Worm (Caenorhabditis elegans) whole organism, midembryonic: ENCODE results near the gene ddn-1.

Source experiments
- T22C8.4 ChIP-seq: fragments of 200-800 bp; sonication (Bioruptor generic); IDR thresholded peaks from 2 replicates; pipeline ENCODE4 v1.3.6; 2022; ENCODE audit warnings: missing genetic modification characterization, missing compliant biosample characterization
- cog-1 ChIP-seq: sonication (generic microtip); optimal IDR thresholded peaks from 2 replicates; lab custom pipeline; 2016; ENCODE audit warnings: missing genetic modification characterization, missing compliant biosample characterization
- flt-1 ChIP-seq: fragments of 200-800 bp; sonication (Bioruptor generic); IDR thresholded peaks from 2 replicates; pipeline ENCODE4 v1.3.6; 2022; ENCODE audit warnings: missing genetic modification characterization, missing compliant biosample characterization
- med-1 ChIP-seq: sonication (generic microtip); optimal IDR thresholded peaks from 2 replicates; lab custom pipeline; 2017; ENCODE audit warnings: missing genetic modification characterization, mild to moderate bottlenecking, missing compliant biosample characterization, antibody characterized with exemption, missing genetic modification reagents; ENCODE audit not compliant: insufficient read depth
- ref-1 ChIP-seq: fragments of 200-800 bp; sonication (Bioruptor generic); conservative IDR thresholded peaks from 2 replicates; pipeline ENCODE4 v1.3.6; 2022; ENCODE audit warnings: missing genetic modification reagents, missing genetic modification characterization, missing compliant biosample characterization
- ztf-29 ChIP-seq: fragments of 200-800 bp; sonication (Bioruptor generic); IDR thresholded peaks from 2 replicates; pipeline ENCODE4 v1.3.6; 2022; ENCODE audit warnings: missing genetic modification reagents, missing genetic modification characterization, missing compliant biosample characterization

DNA sequence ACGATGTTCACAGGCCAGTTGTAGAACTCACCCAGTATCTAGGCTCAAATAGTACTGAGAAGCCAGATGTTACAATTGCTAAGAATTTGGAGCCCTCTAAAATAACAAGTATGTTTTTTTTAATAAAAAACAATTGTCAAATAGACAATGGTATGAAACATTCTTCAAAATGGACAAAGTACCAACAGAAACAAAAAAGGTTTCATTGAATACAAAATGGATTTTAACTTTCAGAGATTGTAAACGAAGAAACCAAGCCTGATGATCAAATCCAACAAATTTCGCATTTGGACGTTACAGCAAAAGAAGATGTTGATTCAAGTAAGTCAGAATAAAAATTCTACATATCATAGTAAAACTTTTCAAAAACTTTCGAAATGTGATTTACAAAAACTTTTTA lies 33.2 kb downstream of the ddn-1 start, which contains the start of gene ZC196.9:
- TF ChIP-seq ref-1 (GFP tag; lab: Robert Waterston, UW) (no peak), med-1 (GFP tag; lab: Kevin White, UChicago) (no peak), flt-1 (no peak), cog-1 (tag; lab: Kevin White, UChicago) (no peak), ztf-29 (GFP tag; lab: Robert Waterston, UW) (no peak), T22C8.4 (no peak)
